Worm (Caenorhabditis elegans): ENCODE data around the gene nhr-142.

- TF ChIP-seq him-1 (tag; optimal IDR thresholded peaks at IDR 0.05) (no peak), W03F9.2 (tag; optimal IDR thresholded peaks at IDR 0.05) (no peak)
These were observed 54.3 kb downstream of the nhr-142 start, which contains the start of gene K09H11.6 for ce11 chrV:5736068-5736467.

Data from whole organism, L4/young adult.